Worm (Caenorhabditis elegans) whole organism, L3 larva: ENCODE data around the gene Y45G12C.1.

Experiments used
- ama-1 ChIP-seq: fragments of 150-350 bp; optimal IDR thresholded peaks from 2 replicates; lab custom pipeline; 2018
- elt-2 ChIP-seq: sonication (generic microtip); optimal IDR thresholded peaks from 2 replicates; lab custom pipeline; 2016; ENCODE audit warnings: missing genetic modification reagents, mild to moderate bottlenecking, missing genetic modification characterization, missing compliant biosample characterization
- fkh-10 ChIP-seq: sonication (generic microtip); optimal IDR thresholded peaks from 2 replicates; lab custom pipeline; 2017; ENCODE audit warnings: missing biosample characterization, missing genetic modification reagents, missing genetic modification characterization
- fos-1 ChIP-seq: fragments of 150-350 bp; optimal IDR thresholded peaks from 2 replicates; lab custom pipeline; 2014; ENCODE audit warnings: missing biosample characterization, missing genetic modification characterization
- mdl-1 ChIP-seq: fragments of 150-350 bp; optimal IDR thresholded peaks from 2 replicates; lab custom pipeline; 2014; ENCODE audit warnings: missing biosample characterization, missing genetic modification characterization
- skn-1 ChIP-seq: fragments of 150-350 bp; optimal IDR thresholded peaks from 2 replicates; lab custom pipeline; 2014; ENCODE audit warnings: missing biosample characterization, missing genetic modification characterization
- snpc-4 ChIP-seq: fragments of 150-350 bp; optimal IDR thresholded peaks from 2 replicates; lab custom pipeline; 2014; ENCODE audit warnings: missing biosample characterization, missing genetic modification characterization
- ztf-4 ChIP-seq: fragments of 150-350 bp; optimal IDR thresholded peaks from 2 replicates; lab custom pipeline; 2014; ENCODE audit warnings: missing biosample characterization, missing genetic modification characterization

- TF ChIP-seq skn-1 (no peak), ztf-4 (tag; lab: Kevin White, UChicago) (no peak), ama-1 (lab: Kevin White, UChicago) (no peak), snpc-4 (no peak), fos-1 (tag; lab: Kevin White, UChicago) (no peak), mdl-1 (tag; lab: Kevin White, UChicago) (no peak), elt-2 (tag; lab: Kevin White, UChicago) (no peak), fkh-10 (no peak)
These were observed 42.9 kb downstream of the Y45G12C.1 start, which contains the start of gene acr-17 for ce11 chrV:2608352-2608751.
